Worm (Caenorhabditis elegans): ENCODE data around the gene algn-6.

DNA sequence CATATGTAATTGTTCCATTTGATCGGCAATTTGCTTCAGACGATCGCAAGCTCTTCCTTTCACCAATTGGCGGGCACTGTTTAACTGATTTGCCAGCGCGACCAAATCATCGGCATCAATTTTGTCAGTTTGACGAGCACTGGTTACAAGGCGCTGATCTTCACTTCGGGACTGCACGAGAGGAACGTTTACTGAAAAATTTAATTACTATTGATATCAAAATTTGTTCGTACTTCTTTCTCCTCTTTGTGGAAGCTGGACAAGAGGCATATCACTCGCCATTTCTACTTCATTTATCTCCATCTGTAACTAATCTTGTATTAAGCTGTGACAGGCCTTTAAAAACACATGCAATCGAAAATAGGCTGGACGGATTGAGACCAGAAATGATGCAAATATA is 1.7 kb upstream of the algn-6 start, which contains the start of gene C08B11.9:
- TF ChIP-seq ceh-27 (GFP tag; optimal IDR thresholded peaks at IDR 0.05) (no peak), ceh-58 (GFP tag; IDR thresholded peaks at IDR 0.05) (no peak), Y56A3A.18 (GFP tag; IDR thresholded peaks at IDR 0.05) (no peak), ama-1 (optimal IDR thresholded peaks at IDR 0.05) (no peak), ama-1 (GFP tag; optimal IDR thresholded peaks at IDR 0.05) (no peak), fkh-3 (tag; optimal IDR thresholded peaks at IDR 0.05) (no peak), lin-40 (tag; optimal IDR thresholded peaks at IDR 0.05) (no peak), attf-3 (GFP tag; conservative IDR thresholded peaks at IDR 0.05) (no peak), snpc-1.3 (tag; optimal IDR thresholded peaks at IDR 0.05; ENCODE audit: insufficient read depth) (no peak)

All from whole organism, young adult.